Fruit fly (Drosophila melanogaster) whole organism, adult: ENCODE results near the gene CG5440.

Experiments used
- CG14711 ChIP-seq: fragments of 200-800 bp; sonication (Bioruptor generic); optimal IDR thresholded peaks from 2 replicates; lab custom pipeline; 2018; ENCODE audit warnings: missing biosample characterization, mild to moderate bottlenecking, missing genetic modification characterization, moderate library complexity
- CG1620 ChIP-seq: fragments of 200-800 bp; sonication (Bioruptor generic); optimal IDR thresholded peaks from 2 replicates; lab custom pipeline; 2016; ENCODE audit warnings: missing biosample characterization, missing genetic modification characterization
- Mnt ChIP-seq: fragments of 200-800 bp; sonication (Bioruptor generic); optimal IDR thresholded peaks from 2 replicates; lab custom pipeline; 2016; ENCODE audit warnings: missing biosample characterization, mild to moderate bottlenecking, missing genetic modification characterization
- kay ChIP-seq: fragments of 200-800 bp; sonication (Bioruptor generic); peaks from one replicate; lab custom pipeline; 2016; ENCODE audit warnings: missing biosample characterization, missing genetic modification characterization, borderline replicate concordance
- tj ChIP-seq: fragments of 200-800 bp; sonication (Bioruptor generic); optimal IDR thresholded peaks from 3 replicates; lab custom pipeline; 2017; ENCODE audit warnings: missing biosample characterization, mild to moderate bottlenecking, missing genetic modification characterization, moderate library complexity
- toe ChIP-seq: fragments of 200-800 bp; sonication (Bioruptor generic); optimal IDR thresholded peaks from 2 replicates; lab custom pipeline; 2016; ENCODE audit warnings: missing biosample characterization, missing genetic modification characterization

- TF ChIP-seq toe (GFP tag; lab: Kevin White, UChicago), result no peak
- TF ChIP-seq CG1620 (GFP tag; lab: Kevin White, UChicago), result no peak
- no peak for TF ChIP-seq Mnt (GFP tag; lab: Kevin White, UChicago)
- TF ChIP-seq CG14711 (tag; lab: Kevin White, UChicago), result no peak
- TF ChIP-seq kay, result no peak
- TF ChIP-seq tj (GFP tag; lab: Kevin White, UChicago), result no peak
Measured at dm6 chr2L:1333828-1334227, at the start of gene CG5440.
